Worm (Caenorhabditis elegans) whole organism, L2 larva: ENCODE measurements around the gene unc-83.

Source experiments
- F13H6.1 ChIP-seq: sonication (generic microtip); optimal IDR thresholded peaks from 2 replicates; lab custom pipeline; 2016; ENCODE audit warnings: missing genetic modification characterization, missing compliant biosample characterization
- aly-2 ChIP-seq: fragments of 150-350 bp; optimal IDR thresholded peaks from 2 replicates; lab custom pipeline; 2014; ENCODE audit warnings: missing biosample characterization, missing genetic modification characterization
- ama-1 ChIP-seq: fragments of 150-350 bp; optimal IDR thresholded peaks from 2 replicates; lab custom pipeline; 2018; ENCODE audit warnings: inconsistent platforms
- blmp-1 ChIP-seq: sonication (generic microtip); optimal IDR thresholded peaks from 2 replicates; lab custom pipeline; 2017; ENCODE audit warnings: missing genetic modification characterization, mild to moderate bottlenecking, missing compliant biosample characterization, antibody characterized with exemption, moderate library complexity; ENCODE audit not compliant: insufficient read depth
- ceh-82 ChIP-seq: fragments of 150-350 bp; optimal IDR thresholded peaks from 2 replicates; lab custom pipeline; 2014; ENCODE audit warnings: missing biosample characterization, missing genetic modification characterization
- crh-2 ChIP-seq: sonication (generic microtip); optimal IDR thresholded peaks from 2 replicates; lab custom pipeline; 2017; ENCODE audit warnings: missing biosample characterization, missing genetic modification characterization
- dmd-4 ChIP-seq: sonication (generic microtip); optimal IDR thresholded peaks from 2 replicates; lab custom pipeline; 2017; ENCODE audit warnings: missing biosample characterization, missing genetic modification characterization
- egl-27 ChIP-seq: sonication (generic microtip); optimal IDR thresholded peaks from 3 replicates; lab custom pipeline; 2017; ENCODE audit warnings: missing biosample characterization, missing genetic modification reagents, missing genetic modification characterization
- fos-1 ChIP-seq: fragments of 150-350 bp; optimal IDR thresholded peaks from 2 replicates; lab custom pipeline; 2014; ENCODE audit warnings: missing biosample characterization, missing genetic modification characterization
- gmeb-1 ChIP-seq: fragments of 150-350 bp; optimal IDR thresholded peaks from 2 replicates; lab custom pipeline; 2014; ENCODE audit warnings: missing biosample characterization, missing genetic modification characterization
- lin-11 ChIP-seq: fragments of 150-350 bp; sonication (generic microtip); optimal IDR thresholded peaks from 2 replicates; lab custom pipeline; 2014; ENCODE audit warnings: missing biosample characterization, missing genetic modification characterization, inconsistent platforms, mixed read lengths
- lin-39 ChIP-seq: fragments of 150-350 bp; optimal IDR thresholded peaks from 2 replicates; lab custom pipeline; 2014; ENCODE audit warnings: missing biosample characterization, missing genetic modification reagents, missing genetic modification characterization
- lsy-2 ChIP-seq, 2 experiments: fragments of 150-350 bp in 1 of 2; sonication (generic microtip) in 1 of 2; optimal IDR thresholded peaks; 2 replicates each; lab custom pipeline; 2014 to 2017; ENCODE audit warnings: missing biosample characterization in 2 of 2, missing genetic modification characterization in 2 of 2
- mab-5 ChIP-seq: fragments of 150-350 bp; optimal IDR thresholded peaks from 2 replicates; lab custom pipeline; 2014; ENCODE audit warnings: missing biosample characterization, missing genetic modification characterization
- mdl-1 ChIP-seq, 2 experiments: fragments of 150-350 bp in 1 of 2; sonication (generic microtip) in 1 of 2; optimal IDR thresholded peaks; 2 replicates each; lab custom pipeline; 2017; ENCODE audit warnings: missing biosample characterization in 2 of 2, missing genetic modification characterization in 2 of 2
- nhr-10 ChIP-seq: sonication (generic microtip); optimal IDR thresholded peaks from 2 replicates; lab custom pipeline; 2017; ENCODE audit warnings: missing biosample characterization, missing genetic modification characterization
- nhr-11 ChIP-seq: fragments of 150-350 bp; optimal IDR thresholded peaks from 2 replicates; lab custom pipeline; 2014; ENCODE audit warnings: missing biosample characterization, missing genetic modification characterization
- nhr-21 ChIP-seq: fragments of 150-350 bp; optimal IDR thresholded peaks from 2 replicates; lab custom pipeline; 2014; ENCODE audit warnings: missing biosample characterization, missing genetic modification characterization
- nhr-23 ChIP-seq: fragments of 150-350 bp; optimal IDR thresholded peaks from 2 replicates; lab custom pipeline; 2014; ENCODE audit warnings: missing biosample characterization, missing genetic modification reagents, missing genetic modification characterization
- nhr-237 ChIP-seq: fragments of 150-350 bp; optimal IDR thresholded peaks from 2 replicates; lab custom pipeline; 2014; ENCODE audit warnings: missing biosample characterization, missing genetic modification characterization
- nhr-25 ChIP-seq: fragments of 150-350 bp; sonication (generic microtip); optimal IDR thresholded peaks from 3 replicates; lab custom pipeline; 2014; ENCODE audit warnings: missing biosample characterization, missing genetic modification characterization
- nhr-6 ChIP-seq: fragments of 150-350 bp; optimal IDR thresholded peaks from 2 replicates; lab custom pipeline; 2014; ENCODE audit warnings: missing biosample characterization, missing genetic modification characterization
- nhr-77 ChIP-seq: fragments of 150-350 bp; optimal IDR thresholded peaks from 2 replicates; lab custom pipeline; 2014; ENCODE audit warnings: missing biosample characterization, missing genetic modification characterization
- peb-1 ChIP-seq: fragments of 150-350 bp; optimal IDR thresholded peaks from 2 replicates; lab custom pipeline; 2014; ENCODE audit warnings: missing biosample characterization, missing genetic modification characterization
- sem-4 ChIP-seq: fragments of 150-350 bp; optimal IDR thresholded peaks from 2 replicates; lab custom pipeline; 2014; ENCODE audit warnings: missing biosample characterization, missing genetic modification reagents, missing genetic modification characterization
- skn-1 ChIP-seq: sonication (generic microtip); optimal IDR thresholded peaks from 2 replicates; lab custom pipeline; 2017; ENCODE audit warnings: missing biosample characterization, missing genetic modification characterization
- sma-3 ChIP-seq: sonication (generic microtip); optimal IDR thresholded peaks from 2 replicates; lab custom pipeline; 2016; ENCODE audit warnings: missing genetic modification reagents, missing genetic modification characterization, missing compliant biosample characterization
- sma-9 ChIP-seq, 2 experiments: fragments of 150-350 bp in 1 of 2; sonication (generic microtip) in 1 of 2; optimal IDR thresholded peaks; 2 replicates each; lab custom pipeline; 2014 to 2016; ENCODE audit warnings: missing genetic modification characterization in 2 of 2, mild to moderate bottlenecking in 1 of 2, missing biosample characterization in 1 of 2, missing compliant biosample characterization in 1 of 2, missing genetic modification reagents in 1 of 2, moderate library complexity in 1 of 2
- snpc-4 ChIP-seq: fragments of 150-350 bp; optimal IDR thresholded peaks from 2 replicates; lab custom pipeline; 2014; ENCODE audit warnings: missing biosample characterization, missing genetic modification characterization
- unc-39 ChIP-seq: fragments of 150-350 bp; optimal IDR thresholded peaks from 2 replicates; lab custom pipeline; 2014; ENCODE audit warnings: missing biosample characterization, missing genetic modification characterization
- unc-62 ChIP-seq: fragments of 150-350 bp; optimal IDR thresholded peaks from 2 replicates; lab custom pipeline; 2014; ENCODE audit warnings: missing biosample characterization, missing genetic modification reagents, missing genetic modification characterization
- zag-1 ChIP-seq: fragments of 150-350 bp; optimal IDR thresholded peaks from 2 replicates; lab custom pipeline; 2014; ENCODE audit warnings: missing biosample characterization, missing genetic modification characterization
- ztf-1 ChIP-seq: fragments of 200-800 bp; sonication (Bioruptor generic); conservative IDR thresholded peaks from 2 replicates; pipeline ENCODE4 v1.3.6; 2022; ENCODE audit warnings: missing genetic modification characterization, missing compliant biosample characterization
- ztf-11 ChIP-seq: sonication (generic microtip); optimal IDR thresholded peaks from 2 replicates; lab custom pipeline; 2017; ENCODE audit warnings: missing biosample characterization, missing genetic modification characterization

The unc-83 gene

DNA sequence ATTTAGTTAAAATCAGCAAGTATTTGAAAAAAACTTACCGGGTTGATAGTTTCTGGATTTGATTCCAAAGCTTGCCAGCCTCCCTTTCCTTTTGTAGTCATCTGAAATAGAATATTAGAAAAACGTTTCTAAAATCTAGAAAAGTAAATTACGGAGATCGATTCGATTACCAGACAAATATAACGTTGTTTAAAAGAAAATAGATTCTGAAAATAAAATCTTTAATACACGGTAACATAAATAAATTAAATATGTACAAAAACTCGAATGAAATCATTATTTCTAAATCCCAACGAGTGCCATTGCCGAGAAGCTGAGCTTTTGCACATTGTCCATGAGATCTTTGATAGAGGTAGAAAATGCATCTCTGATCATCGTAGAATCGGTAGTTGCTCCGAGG lies 43.8 kb downstream of the unc-83 start, which contains the start of gene ubh-3:
TSS of gene ubh-3 (minus strand) at position 101 of the 400 bp plus-strand sequence.
- TF ChIP-seq blmp-1: no peak
- TF ChIP-seq ztf-11: no peak
- no peak for TF ChIP-seq nhr-11
- TF ChIP-seq nhr-23 (tag; lab: Kevin White, UChicago): no peak
- no peak for TF ChIP-seq unc-39 (tag; lab: Kevin White, UChicago)
- no peak for TF ChIP-seq gmeb-1 (tag; lab: Kevin White, UChicago)
- TF ChIP-seq unc-62 (GFP tag; lab: Kevin White, UChicago): no peak

- TF ChIP-seq nhr-77 (tag; lab: Kevin White, UChicago) (no peak), nhr-237 (tag; lab: Kevin White, UChicago) (no peak), ceh-82 (tag; lab: Kevin White, UChicago) (no peak), nhr-25 (tag; lab: Kevin White, UChicago) (no peak), ztf-1 (GFP tag; lab: Robert Waterston, UW) (no peak), skn-1 (tag; lab: Kevin White, UChicago) (no peak), sem-4 (tag; lab: Kevin White, UChicago) (no peak), sma-9 (GFP tag; optimal IDR thresholded peaks at IDR 0.05; lab: Kevin White, UChicago) (no peak), sma-9 (tag; optimal IDR thresholded peaks at IDR 0.05; lab: Kevin White, UChicago) (no peak), fos-1 (tag; lab: Kevin White, UChicago) (no peak), crh-2 (tag; lab: Kevin White, UChicago) (no peak), nhr-21 (tag; lab: Kevin White, UChicago) (no peak), mab-5 (no peak), lin-39 (no peak), snpc-4 (no peak), egl-27 (no peak), unc-39 (tag; lab: Kevin White, UChicago) (no peak), sma-3 (GFP tag; lab: Kevin White, UChicago) (no peak), ztf-11 (no peak)
These were observed 44.9 kb downstream of the unc-83 start, which contains the start of gene ubh-2 for ce11 chrV:6509717-6510116. Gene ubh-2 (minus strand): TSS chrV:6509817.

- peak in 1 of 2 experiments; percentile 10 for TF ChIP-seq lsy-2 (tag; optimal IDR thresholded peaks at IDR 0.05; lab: Kevin White, UChicago)
- TF ChIP-seq F13H6.1: no peak
- TF ChIP-seq nhr-25 (tag; lab: Kevin White, UChicago): no peak
- TF ChIP-seq lin-11 (tag; lab: Kevin White, UChicago): no peak
- TF ChIP-seq mdl-1 (tag; optimal IDR thresholded peaks at IDR 0.05; lab: Kevin White, UChicago): no peak
- no peak for TF ChIP-seq aly-2 (tag; lab: Kevin White, UChicago)
These were observed 45.8 kb downstream of the unc-83 start for ce11 chrV:6510622-6511021.

- TF ChIP-seq nhr-77 (tag; lab: Kevin White, UChicago) (no peak), nhr-10 (no peak), sma-3 (GFP tag; lab: Kevin White, UChicago) (no peak)
These were observed 46.3 kb downstream of the unc-83 start, which contains the start of gene ubh-1 for ce11 chrV:6511121-6511520. Gene ubh-1 (minus strand): TSS chrV:6511409.

DNA sequence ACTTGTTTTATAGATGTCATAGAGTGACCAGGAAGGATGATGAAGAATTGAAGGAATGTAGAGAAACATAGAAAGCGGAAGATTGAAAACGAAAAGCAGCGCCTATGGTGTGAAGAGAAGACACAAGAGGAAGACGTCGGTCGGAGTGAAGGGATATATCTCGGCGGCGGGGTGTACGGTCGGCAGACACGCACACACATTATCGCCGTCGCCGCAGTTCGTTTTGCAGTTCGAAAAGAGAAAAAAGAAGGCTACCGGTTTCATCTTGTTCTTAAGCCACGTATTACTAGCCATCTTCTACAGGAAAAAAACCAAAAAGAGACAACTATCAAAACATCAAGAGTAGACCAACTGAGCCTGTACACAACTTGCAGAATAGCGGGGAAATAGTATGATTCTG lies 48.5 kb downstream of the unc-83 start:
- no peak for TF ChIP-seq ceh-82 (tag; lab: Kevin White, UChicago)
- TF ChIP-seq nhr-11: no peak
- no peak for TF ChIP-seq nhr-6 (tag; lab: Kevin White, UChicago)
- no peak for TF ChIP-seq ama-1 (lab: Kevin White, UChicago)
- TF ChIP-seq lsy-2 (tag; optimal IDR thresholded peaks at IDR 0.05; lab: Kevin White, UChicago): no peak
- peak; percentile 8 for TF ChIP-seq nhr-21 (tag; lab: Kevin White, UChicago)
- TF ChIP-seq lin-39: no peak
- TF ChIP-seq peb-1: no peak
- TF ChIP-seq fos-1 (tag; lab: Kevin White, UChicago): peak; percentile 7

- no peak for TF ChIP-seq fos-1 (tag; lab: Kevin White, UChicago)
- TF ChIP-seq nhr-237 (tag; lab: Kevin White, UChicago): no peak
- no peak for TF ChIP-seq zag-1 (tag; lab: Kevin White, UChicago)
- TF ChIP-seq ztf-11: no peak
- TF ChIP-seq nhr-21 (tag; lab: Kevin White, UChicago): peak; percentile 37
- TF ChIP-seq dmd-4 (tag; lab: Kevin White, UChicago): no peak
- peak; percentile 13 for TF ChIP-seq sma-9 (GFP tag; optimal IDR thresholded peaks at IDR 0.05; lab: Kevin White, UChicago)
- no peak for TF ChIP-seq sma-9 (tag; optimal IDR thresholded peaks at IDR 0.05; lab: Kevin White, UChicago)
- no peak for TF ChIP-seq nhr-6 (tag; lab: Kevin White, UChicago)
- TF ChIP-seq, all 48 proteins: peak for 2
These were observed 49.0 kb downstream of the unc-83 start for ce11 chrV:6513786-6514430.
